Fruit fly (Drosophila melanogaster) whole organism, embryonic: Measurements from ENCODE around the gene CG8460.

Experiments used
- CG9932 ChIP-seq: fragments of 200-800 bp; sonication (Bioruptor generic); IDR thresholded peaks from 2 replicates; pipeline ENCODE4 v1.3.6; 2022; ENCODE audit warnings: missing biosample characterization, missing genetic modification characterization
- mam ChIP-seq: fragments of 200-800 bp; sonication (Bioruptor generic); optimal IDR thresholded peaks from 3 replicates; lab custom pipeline; 2016; ENCODE audit warnings: missing biosample characterization, missing genetic modification characterization
- prd ChIP-seq, 3 experiments: fragments of >200 bp in 2 of 3; fragments of 200-800 bp in 1 of 3; sonication (Bioruptor generic) in 1 of 3; optimal IDR thresholded peaks in 2 of 3; IDR thresholded peaks in 1 of 3; 2 replicates in 2 of 3; 3 replicates in 1 of 3; pipeline versions ENCODE4 v1.3.6 to Lab custom; 2017 to 2022; ENCODE audit warnings: missing biosample characterization in 1 of 3, missing genetic modification characterization in 1 of 3

DNA sequence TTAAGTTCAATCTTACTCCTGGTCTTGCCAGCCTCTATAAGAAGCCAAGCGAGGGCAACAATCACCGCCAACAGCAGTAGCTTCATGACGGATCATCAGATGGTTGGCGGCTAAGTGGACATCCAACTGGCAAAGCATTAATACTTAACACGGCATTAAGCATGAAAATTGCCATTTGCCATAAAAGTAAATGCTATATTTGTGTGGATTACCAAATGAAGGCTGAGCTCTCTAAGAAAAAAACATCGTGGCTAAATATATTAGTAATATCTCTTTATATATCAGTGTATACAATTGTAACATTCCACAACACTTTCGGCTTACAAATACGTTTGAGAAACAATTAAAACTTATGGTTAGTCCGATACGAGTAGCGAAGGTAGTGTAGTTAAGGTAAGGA, 46.9 kb downstream of the CG8460 start, which contains the start of gene CG43057:
- TF ChIP-seq mam (GFP tag; lab: Kevin White, UChicago) (no peak), CG9932 (no peak), prd (optimal IDR thresholded peaks at IDR 0.05; lab: Kevin White, UChicago) (no peak), prd (GFP tag; IDR thresholded peaks at IDR 0.05; lab: Robert Waterston, UW) (no peak)
